Worm (Caenorhabditis elegans) whole organism, late embryonic: Measurements from ENCODE around the gene F43E2.1.

ENCODE experiments used
- eyg-1 ChIP-seq: sonication (generic microtip); optimal IDR thresholded peaks from 2 replicates; lab custom pipeline; 2016; ENCODE audit warnings: missing genotype, missing genetic modification characterization, missing compliant biosample characterization
- fkh-10 ChIP-seq: fragments of 150-350 bp; optimal IDR thresholded peaks from 2 replicates; lab custom pipeline; 2014; ENCODE audit warnings: missing biosample characterization, missing genetic modification reagents, missing genetic modification characterization
- gmeb-2 ChIP-seq: sonication (generic microtip); optimal IDR thresholded peaks from 2 replicates; lab custom pipeline; 2016; ENCODE audit warnings: missing genetic modification characterization, inconsistent platforms, missing compliant biosample characterization
- hlh-6 ChIP-seq: sonication (generic microtip); optimal IDR thresholded peaks from 2 replicates; lab custom pipeline; 2016; ENCODE audit warnings: missing genotype, missing genetic modification characterization, missing compliant biosample characterization
- unc-55 ChIP-seq: sonication (generic microtip); optimal IDR thresholded peaks from 2 replicates; lab custom pipeline; 2017; ENCODE audit warnings: missing biosample characterization, missing genetic modification reagents, missing genetic modification characterization

DNA sequence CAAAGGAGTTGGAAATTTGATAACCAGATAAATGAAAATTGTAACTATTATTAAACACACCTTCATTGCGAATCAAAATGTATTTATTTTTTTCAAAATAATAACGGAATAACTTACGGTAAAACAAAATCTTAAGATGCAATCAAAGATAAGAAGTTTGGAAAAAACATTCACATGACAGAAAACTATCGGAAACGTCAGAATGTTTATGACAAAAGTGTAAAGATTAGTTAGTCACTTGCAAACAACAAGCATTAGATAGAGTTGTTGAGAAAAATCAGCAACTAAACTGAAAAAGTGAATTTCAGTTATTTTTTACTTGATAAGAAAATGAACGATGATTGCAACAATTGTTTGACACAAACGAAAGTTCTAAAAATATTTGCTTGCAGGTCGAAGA is 45.1 kb downstream of the F43E2.1 start:
- TF ChIP-seq fkh-10 (GFP tag; lab: Kevin White, UChicago) (no peak), hlh-6 (tag; lab: Kevin White, UChicago) (no peak), gmeb-2 (no peak), unc-55 (GFP tag; lab: Kevin White, UChicago) (no peak), eyg-1 (tag; lab: Kevin White, UChicago) (no peak)
